Worm (Caenorhabditis elegans): ENCODE measurements around the gene M60.7.

M60.7 gene

DNA sequence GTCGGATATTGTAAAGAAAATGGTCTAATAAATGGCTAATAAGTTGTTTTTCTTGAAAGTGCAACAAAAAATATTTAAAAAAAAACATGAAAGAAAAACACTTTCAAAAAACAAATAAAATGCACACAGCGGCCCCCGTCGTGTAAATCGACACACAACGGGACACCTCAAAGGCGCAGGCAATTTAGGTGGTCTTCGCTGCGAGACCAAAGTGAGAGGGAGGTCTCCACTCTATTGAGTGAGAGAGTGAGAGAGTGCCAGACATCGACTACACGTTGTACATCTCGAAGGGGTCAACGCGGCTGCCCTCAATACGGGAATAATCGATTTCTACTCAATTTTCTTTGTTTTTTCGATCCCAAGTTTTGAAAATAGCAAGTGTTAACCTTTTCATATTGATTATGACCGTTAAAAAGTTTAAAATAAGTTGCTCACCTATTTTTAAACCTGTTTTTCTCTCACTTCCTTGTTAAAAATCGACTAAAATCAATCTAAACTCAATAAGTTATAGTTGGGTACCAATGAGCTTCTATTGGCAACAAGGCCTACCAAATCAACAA lies 25.8 kb upstream of the M60.7 start, which contains the start of gene sec-16A.2 (continued):
- TF ChIP-seq dpl-1 (GFP tag; optimal IDR thresholded peaks at IDR 0.05), result peak; percentile 47
- TF ChIP-seq jun-1 (tag; optimal IDR thresholded peaks at IDR 0.05), result no peak
- no peak for TF ChIP-seq nhr-111 (GFP tag; optimal IDR thresholded peaks at IDR 0.05)
- TF ChIP-seq aha-1 (tag), result peak; percentile 97
- TF ChIP-seq pqm-1 (tag; optimal IDR thresholded peaks at IDR 0.05), result peak; percentile 37
- TF ChIP-seq D1046.2 (GFP tag; IDR thresholded peaks at IDR 0.05), result no peak
- peak; percentile 77 for TF ChIP-seq lin-13 (GFP tag; optimal IDR thresholded peaks at IDR 0.05)
- no peak for TF ChIP-seq ceh-82 (tag; optimal IDR thresholded peaks at IDR 0.05)
- TF ChIP-seq duxl-1 (tag; optimal IDR thresholded peaks at IDR 0.05; ENCODE audit: poor library complexity), result peak; percentile 24
- TF ChIP-seq dmd-8 (GFP tag; IDR thresholded peaks at IDR 0.05), result no peak

- TF ChIP-seq F26F4.8 (GFP tag; conservative IDR thresholded peaks at IDR 0.05) (no peak), snpc-4 (tag; optimal IDR thresholded peaks at IDR 0.05) (no peak), mes-2 (tag; optimal IDR thresholded peaks at IDR 0.05; ENCODE audit: poor library complexity, severe bottlenecking) (no peak), ceh-62 (tag; optimal IDR thresholded peaks at IDR 0.05) (no peak), cey-2 (tag; optimal IDR thresholded peaks at IDR 0.05; ENCODE audit: borderline replicate concordance, insufficient read depth) (no peak), ZK337.2 (GFP tag; IDR thresholded peaks at IDR 0.05) (no peak), F37D6.2 (tag; optimal IDR thresholded peaks at IDR 0.05) (no peak), ceh-82 (tag; optimal IDR thresholded peaks at IDR 0.05) (no peak), hlh-30 (tag; optimal IDR thresholded peaks at IDR 0.05; ENCODE audit: insufficient read depth) (no peak), mxl-3 (GFP tag; optimal IDR thresholded peaks at IDR 0.05) (no peak), ztf-7 (tag; optimal IDR thresholded peaks at IDR 0.05) (no peak), daf-19 (GFP tag; conservative IDR thresholded peaks at IDR 0.05) (no peak), attf-4 (tag; optimal IDR thresholded peaks at IDR 0.05) (no peak), ama-1 (optimal IDR thresholded peaks at IDR 0.05) (no peak), hif-1 (tag; optimal IDR thresholded peaks at IDR 0.05) (no peak), F44E2.7 (GFP tag; IDR thresholded peaks at IDR 0.05) (no peak), lin-38 (GFP tag; IDR thresholded peaks at IDR 0.05) (no peak)
Observed at ce11 chrX:8286164-8286563, 25.2 kb upstream of the M60.7 start.

ce11 chrX:8285169-8285796 lies 24.3 kb upstream of the M60.7 start, which contains the start of the genes fis-2 and F13B9.2:
Gene fis-2 (minus strand): TSS chrX:8285219.
Gene F13B9.2 (plus strand): TSS chrX:8285683.
- no peak for TF ChIP-seq zag-1 (tag; optimal IDR thresholded peaks at IDR 0.05)
- TF ChIP-seq mdt-29 (GFP tag; IDR thresholded peaks at IDR 0.05), result no peak
- TF ChIP-seq aly-2 (tag; optimal IDR thresholded peaks at IDR 0.05), result no peak
- no peak for TF ChIP-seq ceh-44 (GFP tag; IDR thresholded peaks at IDR 0.05)
- no peak for TF ChIP-seq daf-19 (GFP tag; conservative IDR thresholded peaks at IDR 0.05)
- no peak for TF ChIP-seq daf-16 (GFP tag; optimal IDR thresholded peaks at IDR 0.05)
- no peak for TF ChIP-seq daf-16 (tag; optimal IDR thresholded peaks at IDR 0.05)

DNA sequence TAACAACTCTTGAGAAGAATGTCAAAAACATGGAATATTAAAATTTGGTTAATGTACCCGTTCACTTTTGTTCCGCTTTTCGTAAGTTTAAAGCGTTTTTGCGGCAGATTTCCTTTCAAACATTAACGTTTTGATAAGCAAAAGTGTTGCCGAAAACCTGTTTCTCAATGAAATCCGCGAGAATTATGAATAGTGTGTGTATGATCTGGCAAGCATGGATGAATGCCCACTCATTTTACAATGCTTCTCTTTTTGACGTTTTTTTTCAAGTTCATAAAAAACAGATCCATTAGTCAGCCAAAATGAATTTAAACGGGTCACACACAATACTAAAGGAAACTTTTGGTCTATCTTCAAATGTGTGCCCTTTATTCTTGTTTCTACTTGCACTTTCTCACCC lies 23.0 kb upstream of the M60.7 start:
- peak in 1 of 2 experiments; percentile 25 for TF ChIP-seq unc-62 (GFP tag; optimal IDR thresholded peaks at IDR 0.05 in 1 of 2)
- TF ChIP-seq unc-62 (tag; optimal IDR thresholded peaks at IDR 0.05), result no peak
- peak; percentile 94 for TF ChIP-seq aha-1 (tag)
- TF ChIP-seq ama-1 (optimal IDR thresholded peaks at IDR 0.05), result no peak
- TF ChIP-seq hlh-30 (tag; optimal IDR thresholded peaks at IDR 0.05; ENCODE audit: insufficient read depth), result no peak

ce11 chrX:8276984-8277383 lies 16.0 kb upstream of the M60.7 start:
- no peak for TF ChIP-seq nhr-102 (tag; optimal IDR thresholded peaks at IDR 0.05)
- peak in 1 of 2 experiments; percentile 92 for TF ChIP-seq daf-16 (GFP tag; optimal IDR thresholded peaks at IDR 0.05)
- no peak for TF ChIP-seq daf-16 (tag; optimal IDR thresholded peaks at IDR 0.05)
- TF ChIP-seq tra-1 (GFP tag; IDR thresholded peaks at IDR 0.05), result no peak
- TF ChIP-seq aha-1 (tag), result peak; percentile 59
- no peak for TF ChIP-seq daf-19 (GFP tag; conservative IDR thresholded peaks at IDR 0.05)
- TF ChIP-seq Y5F2A.4 (GFP tag; optimal IDR thresholded peaks at IDR 0.05), result no peak
- TF ChIP-seq dve-1 (tag; optimal IDR thresholded peaks at IDR 0.05; ENCODE audit: insufficient read depth), result no peak
- no peak for TF ChIP-seq T20F7.1 (GFP tag; optimal IDR thresholded peaks at IDR 0.05)
- no peak for TF ChIP-seq zfp-2 (tag; optimal IDR thresholded peaks at IDR 0.05)
